Worm (Caenorhabditis elegans) whole organism, L3 larva: Measurements from ENCODE around the gene ncr-1.

ENCODE experiments used
- elt-3 ChIP-seq, 3 experiments: fragments of 150-350 bp in 1 of 3; sonication (generic microtip) in 2 of 3; optimal IDR thresholded peaks; 2 replicates in 2 of 3; 4 replicates in 1 of 3; lab custom pipeline; 2014 to 2017; ENCODE audit warnings: missing biosample characterization in 3 of 3, missing genetic modification characterization in 3 of 3
- fkh-10 ChIP-seq: sonication (generic microtip); optimal IDR thresholded peaks from 2 replicates; lab custom pipeline; 2017; ENCODE audit warnings: missing biosample characterization, missing genetic modification reagents, missing genetic modification characterization
- snpc-4 ChIP-seq: fragments of 150-350 bp; optimal IDR thresholded peaks from 2 replicates; lab custom pipeline; 2014; ENCODE audit warnings: missing biosample characterization, missing genetic modification characterization
- tbx-2 ChIP-seq: sonication (generic microtip); optimal IDR thresholded peaks from 2 replicates; lab custom pipeline; 2016; ENCODE audit warnings: mild to moderate bottlenecking, missing genetic modification characterization, missing compliant biosample characterization
- zag-1 ChIP-seq: fragments of 150-350 bp; optimal IDR thresholded peaks from 2 replicates; lab custom pipeline; 2014; ENCODE audit warnings: missing biosample characterization, missing genetic modification characterization

- TF ChIP-seq elt-3 (tag; optimal IDR thresholded peaks at IDR 0.05; lab: Kevin White, UChicago): no peak
- TF ChIP-seq zag-1 (tag; lab: Kevin White, UChicago): no peak
- TF ChIP-seq fkh-10 (GFP tag; lab: Kevin White, UChicago): no peak
- no peak for TF ChIP-seq snpc-4 (tag; lab: Kevin White, UChicago)
- TF ChIP-seq tbx-2 (tag; lab: Kevin White, UChicago): no peak
Observed at ce11 chrX:4437555-4437954, 51.1 kb downstream of the ncr-1 start, which contains the start of gene cest-26.
